Worm (Caenorhabditis elegans) whole organism, L4 larva: ENCODE results near the gene rer-1.

ENCODE experiments used
- D1046.2 ChIP-seq: fragments of 200-800 bp; sonication (Bioruptor generic); IDR thresholded peaks from 2 replicates; pipeline ENCODE4 v1.3.6; 2022; ENCODE audit warnings: missing genetic modification characterization, missing compliant biosample characterization
- F10B5.3 ChIP-seq: sonication (generic microtip); optimal IDR thresholded peaks from 2 replicates; lab custom pipeline; 2016; ENCODE audit warnings: mild to moderate bottlenecking, missing genetic modification characterization, missing compliant biosample characterization
- F44E2.7 ChIP-seq: fragments of 200-800 bp; sonication (Bioruptor generic); IDR thresholded peaks from 2 replicates; pipeline ENCODE4 v2.1.2; 2022; ENCODE audit warnings: missing genetic modification characterization, missing compliant biosample characterization
- T20F7.1 ChIP-seq: fragments of 200-800 bp; sonication (Bioruptor generic); optimal IDR thresholded peaks from 2 replicates; lab custom pipeline; 2018; ENCODE audit warnings: mild to moderate bottlenecking, missing genetic modification characterization, missing compliant biosample characterization
- ZK546.5 ChIP-seq, 2 experiments: sonication (generic microtip); optimal IDR thresholded peaks; 2 replicates each; lab custom pipeline; 2017; ENCODE audit warnings: missing biosample characterization in 2 of 2, missing genetic modification characterization in 2 of 2
- aha-1 ChIP-seq: fragments of 150-350 bp; peaks from one replicate; lab custom pipeline; 2014; ENCODE audit warnings: missing biosample characterization, missing genetic modification characterization
- arid-1 ChIP-seq: fragments of 200-800 bp; sonication (Bioruptor generic); conservative IDR thresholded peaks from 2 replicates; pipeline ENCODE4 v1.3.6; 2022; ENCODE audit warnings: missing genetic modification reagents, missing genetic modification characterization, missing compliant biosample characterization
- ceh-32 ChIP-seq: sonication (generic microtip); optimal IDR thresholded peaks from 2 replicates; lab custom pipeline; 2016; ENCODE audit warnings: mild to moderate bottlenecking, missing genetic modification characterization, missing compliant biosample characterization; ENCODE audit not compliant: poor library complexity
- ceh-44 ChIP-seq: fragments of 200-800 bp; sonication (Bioruptor generic); IDR thresholded peaks from 2 replicates; pipeline ENCODE4 v1.3.6; 2022; ENCODE audit warnings: missing genetic modification reagents, missing genetic modification characterization, missing compliant biosample characterization
- ceh-82 ChIP-seq: sonication (generic microtip); optimal IDR thresholded peaks from 2 replicates; lab custom pipeline; 2017; ENCODE audit warnings: missing biosample characterization, missing genetic modification characterization
- ces-1 ChIP-seq: fragments of 150-350 bp; sonication (generic microtip); optimal IDR thresholded peaks from 4 replicates; lab custom pipeline; 2014; ENCODE audit warnings: missing biosample characterization, missing genetic modification reagents, missing genetic modification characterization
- cey-2 ChIP-seq: sonication (generic microtip); optimal IDR thresholded peaks from 3 replicates; lab custom pipeline; 2017; ENCODE audit warnings: missing genetic modification characterization, mild to moderate bottlenecking, missing compliant biosample characterization, antibody characterized with exemption, borderline replicate concordance; ENCODE audit not compliant: insufficient read depth
- ctbp-1 ChIP-seq: fragments of 200-800 bp; sonication (Bioruptor generic); IDR thresholded peaks from 2 replicates; pipeline ENCODE4 v1.3.6; 2022; ENCODE audit warnings: missing genetic modification reagents, missing genetic modification characterization, missing compliant biosample characterization
- daf-12 ChIP-seq: fragments of 150-350 bp; optimal IDR thresholded peaks from 2 replicates; lab custom pipeline; 2014; ENCODE audit warnings: missing biosample characterization, missing genetic modification reagents, missing genetic modification characterization
- daf-16 ChIP-seq, 3 experiments: sonication (generic microtip); optimal IDR thresholded peaks; 2 replicates each; lab custom pipeline; 2016 to 2017; ENCODE audit warnings: missing genetic modification characterization in 3 of 3, missing genetic modification reagents in 3 of 3, mild to moderate bottlenecking in 2 of 3, missing compliant biosample characterization in 2 of 3, missing biosample characterization in 1 of 3, moderate library complexity in 1 of 3
- dmd-9 ChIP-seq: fragments of 200-800 bp; sonication (Bioruptor generic); IDR thresholded peaks from 2 replicates; pipeline ENCODE4 v1.3.6; 2022; ENCODE audit warnings: missing genetic modification reagents, missing genetic modification characterization, missing compliant biosample characterization
- dpl-1 ChIP-seq: fragments of 150-350 bp; optimal IDR thresholded peaks from 2 replicates; lab custom pipeline; 2014; ENCODE audit warnings: missing biosample characterization, missing genetic modification reagents, missing genetic modification characterization
- duxl-1 ChIP-seq: sonication (generic microtip); optimal IDR thresholded peaks from 2 replicates; lab custom pipeline; 2016; ENCODE audit warnings: mild to moderate bottlenecking, missing genetic modification characterization, moderate library complexity, missing compliant biosample characterization; ENCODE audit not compliant: poor library complexity
- egl-43 ChIP-seq: fragments of 200-800 bp; sonication (Bioruptor generic); IDR thresholded peaks from 2 replicates; pipeline ENCODE4 v1.3.6; 2022; ENCODE audit warnings: missing genetic modification reagents, missing genetic modification characterization, missing compliant biosample characterization
- fkh-10 ChIP-seq: fragments of 150-350 bp; optimal IDR thresholded peaks from 2 replicates; lab custom pipeline; 2014; ENCODE audit warnings: missing biosample characterization, missing genetic modification reagents, missing genetic modification characterization
- fos-1 ChIP-seq: fragments of 150-350 bp; optimal IDR thresholded peaks from 2 replicates; lab custom pipeline; 2014; ENCODE audit warnings: missing biosample characterization, missing genetic modification characterization
- hif-1 ChIP-seq, 2 experiments: sonication (generic microtip); optimal IDR thresholded peaks; 2 replicates each; lab custom pipeline; 2016 to 2017; ENCODE audit warnings: missing compliant biosample characterization in 2 of 2, missing genetic modification characterization in 2 of 2, missing genetic modification reagents in 2 of 2, missing genotype in 2 of 2, mild to moderate bottlenecking in 1 of 2
- hmg-1.1 ChIP-seq: fragments of 200-800 bp; sonication (Bioruptor generic); IDR thresholded peaks from 2 replicates; pipeline ENCODE4 v1.3.6; 2022; ENCODE audit warnings: missing genetic modification reagents, missing genetic modification characterization, missing compliant biosample characterization
- lim-7 ChIP-seq: fragments of 200-800 bp; sonication (Bioruptor generic); IDR thresholded peaks from 2 replicates; pipeline ENCODE4 v1.3.6; 2022; ENCODE audit warnings: missing genetic modification characterization, missing compliant biosample characterization
- lin-13 ChIP-seq: fragments of 150-350 bp; optimal IDR thresholded peaks from 2 replicates; lab custom pipeline; 2014; ENCODE audit warnings: missing biosample characterization, missing genetic modification reagents, missing genetic modification characterization
- lin-29 ChIP-seq: fragments of 200-800 bp; sonication (Bioruptor generic); IDR thresholded peaks from 2 replicates; pipeline ENCODE4 v1.3.6; 2022; ENCODE audit warnings: missing genetic modification reagents, missing genetic modification characterization, missing compliant biosample characterization
- lin-39 ChIP-seq: fragments of 150-350 bp; optimal IDR thresholded peaks from 2 replicates; lab custom pipeline; 2014; ENCODE audit warnings: missing biosample characterization, missing genetic modification reagents, missing genetic modification characterization
- madf-5 ChIP-seq, 2 experiments: fragments of 200-800 bp; sonication (Bioruptor generic); IDR thresholded peaks; 2 replicates each; pipeline ENCODE4 v1.3.6; 2022; ENCODE audit warnings: missing compliant biosample characterization in 2 of 2, missing genetic modification characterization in 2 of 2
- mdl-1 ChIP-seq, 2 experiments: fragments of 150-350 bp in 1 of 2; sonication (generic microtip) in 1 of 2; optimal IDR thresholded peaks; 2 replicates each; lab custom pipeline; 2014 to 2017; ENCODE audit warnings: missing biosample characterization in 2 of 2, missing genetic modification characterization in 2 of 2
- mdt-29 ChIP-seq: fragments of 200-800 bp; sonication (Bioruptor generic); IDR thresholded peaks from 2 replicates; pipeline ENCODE4 v1.3.6; 2022; ENCODE audit warnings: missing genetic modification reagents, missing genetic modification characterization, missing compliant biosample characterization
- mep-1 ChIP-seq: fragments of 150-350 bp; sonication (generic microtip); optimal IDR thresholded peaks from 3 replicates; lab custom pipeline; 2014; ENCODE audit warnings: missing biosample characterization, missing genetic modification characterization
- mxl-2 ChIP-seq: fragments of 200-800 bp; sonication (Bioruptor generic); conservative IDR thresholded peaks from 2 replicates; pipeline ENCODE4 v1.3.6; 2022; ENCODE audit warnings: missing genetic modification reagents, missing genetic modification characterization, missing compliant biosample characterization
- mxl-3 ChIP-seq: fragments of 200-800 bp; sonication (Bioruptor generic); optimal IDR thresholded peaks from 2 replicates; lab custom pipeline; 2018; ENCODE audit warnings: mild to moderate bottlenecking, missing genetic modification characterization, missing compliant biosample characterization
- nhr-6 ChIP-seq: fragments of 150-350 bp; optimal IDR thresholded peaks from 2 replicates; lab custom pipeline; 2014; ENCODE audit warnings: missing biosample characterization, missing genetic modification characterization
- nhr-76 ChIP-seq: fragments of 150-350 bp; optimal IDR thresholded peaks from 2 replicates; lab custom pipeline; 2014; ENCODE audit warnings: missing biosample characterization, missing genetic modification characterization
- pha-4 ChIP-seq, 2 experiments: fragments of 150-350 bp in 1 of 2; fragments of 200-800 bp in 1 of 2; sonication (Bioruptor generic) in 1 of 2; IDR thresholded peaks in 1 of 2; optimal IDR thresholded peaks in 1 of 2; 2 replicates each; pipeline versions ENCODE4 v1.3.6 to Lab custom; 2014 to 2022; ENCODE audit warnings: missing genetic modification characterization in 2 of 2, missing genetic modification reagents in 2 of 2, missing biosample characterization in 1 of 2, missing compliant biosample characterization in 1 of 2
- saeg-2 ChIP-seq: fragments of 200-800 bp; sonication (Bioruptor generic); IDR thresholded peaks from 2 replicates; pipeline ENCODE4 v1.3.6; 2022; ENCODE audit warnings: missing genetic modification reagents, missing genetic modification characterization, missing compliant biosample characterization
- snpc-4 ChIP-seq: fragments of 150-350 bp; optimal IDR thresholded peaks from 2 replicates; lab custom pipeline; 2014; ENCODE audit warnings: missing biosample characterization, missing genetic modification characterization
- spr-1 ChIP-seq: sonication (generic microtip); optimal IDR thresholded peaks from 2 replicates; lab custom pipeline; 2016; ENCODE audit warnings: mild to moderate bottlenecking, missing genetic modification characterization, missing compliant biosample characterization
- spr-3 ChIP-seq: fragments of 200-800 bp; sonication (Bioruptor generic); optimal IDR thresholded peaks from 2 replicates; lab custom pipeline; 2018; ENCODE audit warnings: mild to moderate bottlenecking, missing genetic modification characterization, missing compliant biosample characterization
- tag-97 ChIP-seq: fragments of 200-800 bp; sonication (Bioruptor generic); IDR thresholded peaks from 2 replicates; pipeline ENCODE4 v1.3.6; 2022; ENCODE audit warnings: missing genetic modification characterization, missing compliant biosample characterization
- unc-39 ChIP-seq: sonication (generic microtip); optimal IDR thresholded peaks from 2 replicates; lab custom pipeline; 2017; ENCODE audit warnings: missing biosample characterization, missing genetic modification characterization
- unc-62 ChIP-seq, 3 experiments: fragments of 150-350 bp in 1 of 3; sonication (generic microtip); optimal IDR thresholded peaks in 2 of 3; peaks in 1 of 3; 1 replicate in 1 of 3; 2 replicates in 2 of 3; lab custom pipeline; 2014 to 2017; ENCODE audit warnings: missing biosample characterization in 3 of 3, missing genetic modification characterization in 3 of 3, missing genetic modification reagents in 3 of 3, missing genotype in 1 of 3
- vab-7 ChIP-seq: fragments of 200-800 bp; sonication (Bioruptor generic); IDR thresholded peaks from 2 replicates; pipeline ENCODE4 v1.3.6; 2022; ENCODE audit warnings: missing genetic modification reagents, missing genetic modification characterization, missing compliant biosample characterization
- zag-1 ChIP-seq: fragments of 150-350 bp; optimal IDR thresholded peaks from 2 replicates; lab custom pipeline; 2014; ENCODE audit warnings: missing biosample characterization, missing genetic modification characterization
- zfp-2 ChIP-seq: sonication (generic microtip); optimal IDR thresholded peaks from 2 replicates; lab custom pipeline; 2016; ENCODE audit warnings: mild to moderate bottlenecking, missing genetic modification characterization, missing compliant biosample characterization
- zfp-3 ChIP-seq: fragments of 200-800 bp; sonication (Bioruptor generic); conservative IDR thresholded peaks from 2 replicates; pipeline ENCODE4 v1.3.6; 2022; ENCODE audit warnings: missing genetic modification reagents, missing genetic modification characterization, missing compliant biosample characterization
- zip-2 ChIP-seq: fragments of 150-350 bp; optimal IDR thresholded peaks from 2 replicates; lab custom pipeline; 2014; ENCODE audit warnings: missing biosample characterization, missing genetic modification characterization
- ztf-7 ChIP-seq: fragments of 150-350 bp; optimal IDR thresholded peaks from 2 replicates; lab custom pipeline; 2014; ENCODE audit warnings: missing biosample characterization, missing genetic modification characterization

The rer-1 gene

ce11 chrII:8787376-8787775 lies 23.8 kb upstream of the rer-1 start (continued):
- peak; percentile 51; the same call in 1 of the 2 replicates for TF ChIP-seq lin-29 (GFP tag; lab: Robert Waterston, UW)
- peak; percentile 64 to 73 for TF ChIP-seq daf-16 (GFP tag; optimal IDR thresholded peaks at IDR 0.05; lab: Kevin White, UChicago)
- peak; percentile 99 for TF ChIP-seq daf-16 (tag; optimal IDR thresholded peaks at IDR 0.05; lab: Kevin White, UChicago)
- TF ChIP-seq mxl-3 (GFP tag; lab: Kevin White, UChicago): peak; percentile 73
- TF ChIP-seq lim-7 (GFP tag; lab: Robert Waterston, UW): no peak
- TF ChIP-seq spr-1 (tag; lab: Kevin White, UChicago): peak; percentile 71
- TF ChIP-seq ceh-44 (GFP tag; lab: Robert Waterston, UW): no peak
- no peak for TF ChIP-seq madf-5 (GFP tag; IDR thresholded peaks at IDR 0.05; lab: Robert Waterston, UW)
- TF ChIP-seq tag-97 (GFP tag; lab: Robert Waterston, UW): no peak
- peak; percentile 78 for TF ChIP-seq ztf-7 (tag; lab: Kevin White, UChicago)
- peak; percentile 84 for TF ChIP-seq ctbp-1 (GFP tag; lab: Robert Waterston, UW)
- no peak; the same call in 1 of the 2 replicates for TF ChIP-seq saeg-2 (GFP tag; lab: Robert Waterston, UW)
- TF ChIP-seq arid-1: peak; percentile 66; the same call in 1 of the 2 replicates
- TF ChIP-seq duxl-1 (tag; lab: Kevin White, UChicago): peak; percentile 77
- TF ChIP-seq ZK546.5 (tag; optimal IDR thresholded peaks at IDR 0.05; lab: Kevin White, UChicago): peak in 1 of 2 experiments; percentile 22
- peak; percentile 61 for TF ChIP-seq zfp-2
- peak; percentile 78 for TF ChIP-seq dpl-1
- peak; percentile 59 for TF ChIP-seq lin-13 (GFP tag; lab: Kevin White, UChicago)
- peak; percentile 59 for TF ChIP-seq zip-2 (tag; lab: Kevin White, UChicago)
- TF ChIP-seq fos-1 (tag; lab: Kevin White, UChicago): no peak
- TF ChIP-seq fkh-10 (GFP tag; lab: Kevin White, UChicago): peak; percentile 67
- TF ChIP-seq unc-62 (GFP tag; optimal IDR thresholded peaks at IDR 0.05 in 1 of 2; lab: Kevin White, UChicago): peak in 1 of 2 experiments; percentile 100
- no peak for TF ChIP-seq unc-62 (tag; optimal IDR thresholded peaks at IDR 0.05; lab: Kevin White, UChicago)
- TF ChIP-seq F10B5.3 (tag; lab: Kevin White, UChicago): no peak
- peak; percentile 52 for TF ChIP-seq cey-2
- peak; percentile 20 for TF ChIP-seq nhr-76 (tag; lab: Kevin White, UChicago)
- peak; percentile 81; the same call in 1 of the 2 replicates for TF ChIP-seq egl-43
- TF ChIP-seq lin-39: no peak
- peak; percentile 88 for TF ChIP-seq mep-1 (tag; lab: Kevin White, UChicago)
- TF ChIP-seq nhr-6 (tag; lab: Kevin White, UChicago): peak; percentile 89
- no peak for TF ChIP-seq mxl-2
- peak; percentile 86 for TF ChIP-seq zfp-3 (GFP tag; lab: Robert Waterston, UW)
- no peak for TF ChIP-seq F44E2.7 (GFP tag; lab: Robert Waterston, UW)
- TF ChIP-seq ceh-82 (tag; lab: Kevin White, UChicago): no peak
- peak; percentile 80 for TF ChIP-seq T20F7.1 (GFP tag; lab: Kevin White, UChicago)
- TF ChIP-seq unc-39: no peak
- peak in 1 of 2 experiments; percentile 83 for TF ChIP-seq hif-1 (tag; optimal IDR thresholded peaks at IDR 0.05; lab: Kevin White, UChicago)
- no peak for TF ChIP-seq dmd-9 (GFP tag; lab: Robert Waterston, UW)
- peak; percentile 62 for TF ChIP-seq pha-4 (GFP tag; IDR thresholded peaks at IDR 0.05; lab: Robert Waterston, UW)
- peak; percentile 95 for TF ChIP-seq pha-4 (tag; optimal IDR thresholded peaks at IDR 0.05; lab: Kevin White, UChicago)
- TF ChIP-seq vab-7 (GFP tag; lab: Robert Waterston, UW): peak; percentile 61
- no peak for TF ChIP-seq daf-12 (tag; lab: Kevin White, UChicago)
- no peak for TF ChIP-seq snpc-4 (tag; lab: Kevin White, UChicago)
- TF ChIP-seq hmg-1.1 (GFP tag; lab: Robert Waterston, UW): peak; percentile 91
- no peak for TF ChIP-seq D1046.2 (GFP tag; lab: Robert Waterston, UW)
- TF ChIP-seq mdt-29 (GFP tag; lab: Robert Waterston, UW): peak; percentile 92
- no peak for TF ChIP-seq ces-1 (GFP tag; lab: Kevin White, UChicago)
- no peak for TF ChIP-seq ceh-32 (tag; lab: Kevin White, UChicago)
- peak; percentile 99 for TF ChIP-seq aha-1 (tag; lab: Kevin White, UChicago)
- TF ChIP-seq mdl-1 (tag; optimal IDR thresholded peaks at IDR 0.05; lab: Kevin White, UChicago): peak in 1 of 2 experiments; percentile 83
- no peak for TF ChIP-seq spr-3 (GFP tag; lab: Kevin White, UChicago)
- no peak for TF ChIP-seq zag-1 (tag; lab: Kevin White, UChicago)
